Fruit fly (Drosophila melanogaster) whole organism, adult: ENCODE measurements around the gene CG10029.

Experiments used
- CG1620 ChIP-seq: fragments of 200-800 bp; sonication (Bioruptor generic); optimal IDR thresholded peaks from 2 replicates; lab custom pipeline; 2016; ENCODE audit warnings: missing biosample characterization, missing genetic modification characterization
- CG33017 ChIP-seq: fragments of 200-800 bp; sonication (Bioruptor generic); optimal IDR thresholded peaks from 2 replicates; lab custom pipeline; 2018; ENCODE audit warnings: missing biosample characterization, mild to moderate bottlenecking, missing genetic modification characterization, moderate library complexity
- CG7045 ChIP-seq: fragments of 200-800 bp; sonication (Bioruptor generic); optimal IDR thresholded peaks from 2 replicates; lab custom pipeline; 2017; ENCODE audit warnings: missing biosample characterization, mild to moderate bottlenecking, missing genetic modification characterization
- CG7101 ChIP-seq: fragments of 200-800 bp; sonication (Bioruptor generic); optimal IDR thresholded peaks from 2 replicates; lab custom pipeline; 2018; ENCODE audit warnings: missing biosample characterization, mild to moderate bottlenecking, missing genetic modification characterization, moderate library complexity
- cic ChIP-seq: fragments of 200-800 bp; sonication (Bioruptor generic); optimal IDR thresholded peaks from 2 replicates; lab custom pipeline; 2017; ENCODE audit warnings: missing biosample characterization, mild to moderate bottlenecking, missing genetic modification characterization, moderate library complexity
- toe ChIP-seq: fragments of 200-800 bp; sonication (Bioruptor generic); optimal IDR thresholded peaks from 2 replicates; lab custom pipeline; 2016; ENCODE audit warnings: missing biosample characterization, missing genetic modification characterization

DNA sequence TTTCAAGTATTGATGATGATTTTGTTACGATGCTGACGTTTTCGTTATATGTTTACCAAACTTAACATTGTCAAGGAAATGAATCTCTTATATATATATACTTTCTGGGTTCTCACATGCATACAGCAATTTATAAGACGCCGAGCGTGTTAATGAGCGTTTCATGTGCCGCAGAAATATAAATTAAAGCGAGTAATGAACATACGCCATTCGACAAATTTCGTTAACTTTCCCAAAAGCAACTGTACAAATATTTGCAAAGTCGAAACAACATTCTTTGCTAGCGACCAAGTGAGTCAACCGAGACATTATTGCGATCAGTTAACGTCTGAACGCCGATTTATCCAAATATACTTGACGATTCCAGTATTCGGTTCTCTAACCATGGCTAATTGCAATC lies 27.8 kb upstream of the CG10029 start, which contains the start of gene CG31496:
- no peak for TF ChIP-seq CG7045
- no peak for TF ChIP-seq CG1620 (GFP tag; lab: Kevin White, UChicago)
- TF ChIP-seq toe (GFP tag; lab: Kevin White, UChicago), result no peak
- TF ChIP-seq cic (GFP tag; lab: Kevin White, UChicago), result no peak
- TF ChIP-seq CG33017, result no peak
- no peak for TF ChIP-seq CG7101
